Fruit fly (Drosophila melanogaster) whole organism, embryonic: ENCODE data around the gene nmo.

ENCODE experiments used
- Bgb ChIP-seq: fragments of 200-800 bp; sonication (Bioruptor generic); IDR thresholded peaks from 2 replicates; pipeline ENCODE4 v1.3.6; 2022; ENCODE audit warnings: missing biosample characterization, missing genetic modification characterization; ENCODE audit not compliant: partially characterized antibody
- CG11247 ChIP-seq: fragments of 200-800 bp; sonication (Bioruptor generic); IDR thresholded peaks from 2 replicates; pipeline ENCODE4 v1.3.6; 2022; ENCODE audit warnings: missing biosample characterization, missing genetic modification characterization
- CG11695 ChIP-seq: fragments of 200-800 bp; sonication (Bioruptor generic); IDR thresholded peaks from 3 replicates; pipeline ENCODE4 v1.3.6; 2022; ENCODE audit warnings: missing biosample characterization, missing genetic modification characterization
- CG13287 ChIP-seq: fragments of 200-800 bp; sonication (Bioruptor generic); IDR thresholded peaks from 2 replicates; pipeline ENCODE4 v1.3.6; 2022; ENCODE audit warnings: missing biosample characterization, missing genetic modification characterization; ENCODE audit not compliant: partially characterized antibody
- CG15073 ChIP-seq: fragments of 200-800 bp; sonication (Bioruptor generic); optimal IDR thresholded peaks from 2 replicates; lab custom pipeline; 2016; ENCODE audit warnings: missing biosample characterization, missing genetic modification characterization
- CG2116 ChIP-seq: fragments of 200-800 bp; sonication (Bioruptor generic); optimal IDR thresholded peaks from 3 replicates; lab custom pipeline; 2018; ENCODE audit warnings: missing biosample characterization, mild to moderate bottlenecking, missing genetic modification characterization
- CG2199 ChIP-seq: fragments of 200-800 bp; sonication (Bioruptor generic); IDR thresholded peaks from 3 replicates; pipeline ENCODE4 v1.3.6; 2022; ENCODE audit warnings: missing biosample characterization, missing genetic modification characterization
- CG2875 ChIP-seq: fragments of 200-800 bp; sonication (Bioruptor generic); optimal IDR thresholded peaks from 2 replicates; lab custom pipeline; 2017; ENCODE audit warnings: missing biosample characterization, mild to moderate bottlenecking, missing genetic modification characterization, missing genetic modification reagents
- CG34224 ChIP-seq: fragments of 200-800 bp; sonication (Bioruptor generic); IDR thresholded peaks from 3 replicates; pipeline ENCODE4 v1.3.6; 2022; ENCODE audit warnings: missing biosample characterization, missing genetic modification characterization; ENCODE audit not compliant: partially characterized antibody
- CG3838 ChIP-seq: fragments of 200-800 bp; sonication (Bioruptor generic); optimal IDR thresholded peaks from 3 replicates; lab custom pipeline; 2016; ENCODE audit warnings: missing biosample characterization, missing genetic modification characterization
- CG3995 ChIP-seq: fragments of 200-800 bp; sonication (Bioruptor generic); optimal IDR thresholded peaks from 3 replicates; lab custom pipeline; 2016; ENCODE audit warnings: missing biosample characterization, missing genetic modification characterization
- CG6254 ChIP-seq: fragments of 200-800 bp; sonication (Bioruptor generic); optimal IDR thresholded peaks from 3 replicates; lab custom pipeline; 2017; ENCODE audit warnings: mild to moderate bottlenecking, missing biosample characterization, missing genetic modification reagents, missing genetic modification characterization
- CG6689 ChIP-seq: fragments of 200-800 bp; sonication (Bioruptor generic); IDR thresholded peaks from 2 replicates; pipeline ENCODE4 v1.3.6; 2022; ENCODE audit warnings: missing biosample characterization, missing genetic modification characterization
- CG7372 ChIP-seq: fragments of 200-800 bp; sonication (Bioruptor generic); IDR thresholded peaks from 2 replicates; pipeline ENCODE4 v1.3.6; 2022; ENCODE audit warnings: missing biosample characterization, missing genetic modification characterization
- CG8290 ChIP-seq, 3 experiments: fragments of 200-800 bp; sonication (Bioruptor generic); optimal IDR thresholded peaks; 2 replicates each; lab custom pipeline; 2016 to 2019; ENCODE audit warnings: missing biosample characterization in 3 of 3, missing genetic modification characterization in 3 of 3, mild to moderate bottlenecking in 2 of 3, moderate library complexity in 1 of 3
- CTCF ChIP-seq: fragments of 200-800 bp; sonication (Bioruptor generic); optimal IDR thresholded peaks from 2 replicates; lab custom pipeline; 2017; ENCODE audit warnings: missing biosample characterization, mild to moderate bottlenecking, missing genetic modification characterization, moderate library complexity
- CoRest ChIP-seq: fragments of 200-800 bp; sonication (Bioruptor generic); optimal IDR thresholded peaks from 3 replicates; lab custom pipeline; 2018; ENCODE audit warnings: missing biosample characterization, mild to moderate bottlenecking, missing genetic modification characterization, moderate library complexity
- Doc3 ChIP-seq: fragments of 200-800 bp; sonication (Bioruptor generic); IDR thresholded peaks from 3 replicates; pipeline ENCODE4 v1.3.6; 2022; ENCODE audit warnings: missing biosample characterization, missing genetic modification characterization; ENCODE audit not compliant: partially characterized antibody
- Dp ChIP-seq: fragments of 200-800 bp; sonication (Bioruptor generic); optimal IDR thresholded peaks from 2 replicates; lab custom pipeline; 2018; ENCODE audit warnings: missing biosample characterization, mild to moderate bottlenecking, missing genetic modification characterization, moderate library complexity
- E2f2 ChIP-seq: fragments of 200-800 bp; sonication (Bioruptor generic); IDR thresholded peaks from 2 replicates; pipeline ENCODE4 v1.3.6; 2022; ENCODE audit warnings: missing biosample characterization, missing genetic modification characterization
- Ets65A ChIP-seq: fragments of 200-800 bp; sonication (Bioruptor generic); peaks from one replicate; lab custom pipeline; 2016; ENCODE audit warnings: missing biosample characterization, missing genetic modification characterization
- Hr78 ChIP-seq, 2 experiments: fragments of 200-800 bp in 1 of 2; fragments of >200 bp in 1 of 2; sonication (Bioruptor generic) in 1 of 2; optimal IDR thresholded peaks; 2 replicates each; lab custom pipeline; 2017 to 2019; ENCODE audit warnings: missing biosample characterization in 2 of 2, missing genetic modification characterization in 2 of 2, mild to moderate bottlenecking in 1 of 2, moderate library complexity in 1 of 2
- Kr ChIP-seq: fragments of 200-800 bp; sonication (Bioruptor generic); optimal IDR thresholded peaks from 2 replicates; lab custom pipeline; 2017; ENCODE audit warnings: missing biosample characterization, mild to moderate bottlenecking, missing genetic modification characterization
- Med ChIP-seq: fragments of 200-800 bp; sonication (Bioruptor generic); peaks from one replicate; lab custom pipeline; 2016; ENCODE audit warnings: missing biosample characterization, missing genetic modification characterization, mild to moderate bottlenecking, inconsistent platforms, moderate library complexity
- Oli ChIP-seq: fragments of 200-800 bp; sonication (Bioruptor generic); optimal IDR thresholded peaks from 2 replicates; lab custom pipeline; 2018; ENCODE audit warnings: missing biosample characterization, mild to moderate bottlenecking, missing genetic modification characterization, moderate library complexity
- Opbp ChIP-seq: fragments of 200-800 bp; sonication (Bioruptor generic); IDR thresholded peaks from 3 replicates; pipeline ENCODE4 v1.3.6; 2022; ENCODE audit warnings: missing biosample characterization, missing genetic modification characterization; ENCODE audit not compliant: partially characterized antibody
- Rfx ChIP-seq: fragments of 200-800 bp; sonication (Bioruptor generic); IDR thresholded peaks from 2 replicates; pipeline ENCODE4 v1.3.6; 2022; ENCODE audit warnings: missing biosample characterization, missing genetic modification characterization
- amos ChIP-seq: fragments of 200-800 bp; sonication (Bioruptor generic); IDR thresholded peaks from 2 replicates; pipeline ENCODE4 v1.3.6; 2022; ENCODE audit warnings: missing biosample characterization, missing genetic modification characterization; ENCODE audit not compliant: partially characterized antibody
- ara ChIP-seq: fragments of 200-800 bp; sonication (Bioruptor generic); IDR thresholded peaks from 2 replicates; pipeline ENCODE4 v1.3.6; 2022; ENCODE audit warnings: missing biosample characterization, missing genetic modification characterization
- ci ChIP-seq: fragments of 200-800 bp; sonication (Bioruptor generic); IDR thresholded peaks from 3 replicates; pipeline ENCODE4 v1.3.6; 2022; ENCODE audit warnings: missing biosample characterization, missing genetic modification characterization
- corto ChIP-seq: fragments of 200-800 bp; sonication (Bioruptor generic); optimal IDR thresholded peaks from 2 replicates; lab custom pipeline; 2016; ENCODE audit warnings: missing biosample characterization, mild to moderate bottlenecking, missing genetic modification characterization, moderate library complexity
- crol ChIP-seq: fragments of 200-800 bp; sonication (Bioruptor generic); IDR thresholded peaks from 2 replicates; pipeline ENCODE4 v1.3.6; 2022; ENCODE audit warnings: missing biosample characterization, missing genetic modification characterization
- eve ChIP-seq, 2 experiments: fragments of >200 bp; optimal IDR thresholded peaks; 2 replicates each; lab custom pipeline; 2017; ENCODE audit warnings: missing biosample characterization in 2 of 2, missing genetic modification characterization in 2 of 2
- ftz-f1 ChIP-seq: fragments of 200-800 bp; sonication (Bioruptor generic); optimal IDR thresholded peaks from 2 replicates; lab custom pipeline; 2016; ENCODE audit warnings: missing biosample characterization, missing genetic modification characterization
- ham ChIP-seq: fragments of 200-800 bp; sonication (Bioruptor generic); IDR thresholded peaks from 2 replicates; pipeline ENCODE4 v1.3.6; 2022; ENCODE audit warnings: missing biosample characterization, missing genetic modification characterization
- knrl ChIP-seq: fragments of 200-800 bp; sonication (Bioruptor generic); IDR thresholded peaks from 3 replicates; pipeline ENCODE4 v1.3.6; 2022; ENCODE audit warnings: missing biosample characterization, missing genetic modification characterization; ENCODE audit not compliant: partially characterized antibody
- lbe ChIP-seq: fragments of 200-800 bp; sonication (Bioruptor generic); optimal IDR thresholded peaks from 2 replicates; lab custom pipeline; 2016; ENCODE audit warnings: missing biosample characterization, mild to moderate bottlenecking, missing genetic modification characterization
- sens ChIP-seq: fragments of 200-800 bp; sonication (Bioruptor generic); peaks from one replicate; lab custom pipeline; 2016; ENCODE audit warnings: missing biosample characterization, missing genetic modification characterization
- sna ChIP-seq: fragments of 200-800 bp; sonication (Bioruptor generic); IDR thresholded peaks from 2 replicates; pipeline ENCODE4 v1.3.6; 2022; ENCODE audit warnings: missing biosample characterization, missing genetic modification characterization; ENCODE audit not compliant: partially characterized antibody
- so ChIP-seq: fragments of 200-800 bp; sonication (Bioruptor generic); IDR thresholded peaks from 3 replicates; pipeline ENCODE4 v1.3.6; 2022; ENCODE audit warnings: missing biosample characterization, missing genetic modification characterization
- stwl ChIP-seq: fragments of 200-800 bp; sonication (Bioruptor generic); optimal IDR thresholded peaks from 3 replicates; lab custom pipeline; 2018; ENCODE audit warnings: missing biosample characterization, mild to moderate bottlenecking, missing genetic modification characterization, moderate library complexity
- tup ChIP-seq: fragments of 200-800 bp; sonication (Bioruptor generic); optimal IDR thresholded peaks from 2 replicates; lab custom pipeline; 2016; ENCODE audit warnings: missing biosample characterization, mild to moderate bottlenecking, missing genetic modification characterization, moderate library complexity
- unpg ChIP-seq: fragments of 200-800 bp; sonication (Bioruptor generic); optimal IDR thresholded peaks from 3 replicates; lab custom pipeline; 2018; ENCODE audit warnings: missing biosample characterization, mild to moderate bottlenecking, missing genetic modification characterization, moderate library complexity
- zfh1 ChIP-seq: fragments of 200-800 bp; sonication (Bioruptor generic); IDR thresholded peaks from 3 replicates; pipeline ENCODE4 v1.3.6; 2022; ENCODE audit warnings: missing biosample characterization, missing genetic modification characterization

The nmo gene

DNA sequence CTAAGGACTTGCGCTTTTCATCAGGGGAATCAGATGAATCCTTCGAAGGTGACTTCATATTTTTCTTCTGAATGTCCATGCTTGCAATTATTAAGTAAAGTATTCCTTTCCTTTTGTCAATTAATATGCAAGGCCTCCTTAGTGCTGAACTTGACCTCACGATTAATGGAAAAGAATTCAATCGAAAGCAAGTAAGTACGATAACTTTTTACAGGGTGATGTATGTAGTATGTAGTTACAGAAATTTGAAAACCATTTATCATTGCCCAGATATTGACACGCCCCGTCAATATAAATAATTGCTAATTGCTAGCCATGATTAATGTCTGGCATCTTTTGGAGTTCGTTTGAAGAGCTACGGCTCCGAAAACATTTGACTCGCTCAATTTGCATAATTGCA, 91.0 kb downstream of the nmo start, which contains the start of gene CG42591:
CG42591 (minus strand) TSS at position 101 of the 400 bp plus-strand sequence.
- TF ChIP-seq CG6254 = peak; percentile 37
- TF ChIP-seq unpg (GFP tag; lab: Kevin White, UChicago) = no peak
- no peak for TF ChIP-seq CG2116 (GFP tag; lab: Kevin White, UChicago)
- no peak for TF ChIP-seq Doc3 (GFP tag; lab: Robert Waterston, UW)
- TF ChIP-seq lbe (GFP tag; lab: Kevin White, UChicago) = no peak
- TF ChIP-seq CG15073 (GFP tag; lab: Kevin White, UChicago) = no peak

DNA sequence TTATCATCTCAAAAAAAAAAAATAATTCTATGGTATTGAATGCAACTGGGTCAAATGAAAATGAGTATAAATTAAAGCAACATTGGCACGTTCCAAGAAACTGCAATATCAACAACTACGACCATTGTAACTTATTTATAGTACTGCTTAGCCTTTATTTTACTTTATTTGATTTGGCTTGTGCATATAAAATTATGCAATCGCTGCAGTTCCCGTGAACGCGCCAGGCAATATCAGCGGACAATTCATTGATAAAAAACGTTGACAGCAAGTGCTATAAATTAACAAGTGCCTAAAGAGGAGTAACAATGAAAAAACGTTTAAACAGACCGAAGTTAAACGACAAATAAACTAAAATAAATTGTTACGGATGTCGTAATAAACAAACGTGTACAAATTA, 92.3 kb downstream of the nmo start:
- peak in 1 of 2 experiments; percentile 18 for TF ChIP-seq eve (GFP tag; optimal IDR thresholded peaks at IDR 0.05; lab: Kevin White, UChicago)
- no peak for TF ChIP-seq Oli (tag; lab: Kevin White, UChicago)
- TF ChIP-seq, all 482 proteins: peak for 1

DNA sequence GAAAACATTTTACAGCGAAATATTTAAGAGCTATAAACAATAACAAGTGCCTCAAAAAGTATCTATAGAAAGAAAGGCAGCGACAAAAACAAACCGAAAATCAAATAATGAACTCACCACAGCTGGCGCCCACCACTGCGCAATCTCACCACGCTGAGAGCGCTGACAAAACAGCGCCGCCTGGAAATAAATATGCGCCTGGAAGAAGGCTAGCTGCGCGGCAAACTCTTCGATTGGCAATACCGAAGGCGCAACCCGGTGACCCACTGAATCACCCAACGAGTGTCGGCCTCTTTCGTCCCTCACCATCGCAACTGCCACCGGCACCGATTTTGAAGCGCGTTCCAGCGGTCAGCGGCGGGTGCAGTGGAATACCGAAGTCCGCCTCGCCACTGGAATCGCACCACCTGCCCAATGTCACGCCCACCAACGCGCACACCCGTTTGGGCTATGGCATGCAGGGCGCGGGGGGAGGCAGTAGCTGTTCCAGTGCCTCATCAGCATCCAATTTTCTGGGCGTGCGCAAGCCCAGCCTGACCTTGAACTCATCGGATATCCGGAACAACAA, 92.9 kb downstream of the nmo start:
- TF ChIP-seq CG11695 (GFP tag; lab: Robert Waterston, UW) = peak; percentile 37; the same call in 1 of the 3 replicates
- TF ChIP-seq ara (GFP tag; lab: Robert Waterston, UW) = 0 out of 2 replicates have a peak, but pooled peaks have one; percentile 23
- TF ChIP-seq E2f2 (GFP tag; lab: Robert Waterston, UW) = peak; percentile 85
- TF ChIP-seq zfh1 (GFP tag; lab: Robert Waterston, UW) = no peak
- TF ChIP-seq Opbp (GFP tag; lab: Robert Waterston, UW) = 0 out of 3 replicates have a peak, but pooled peaks have one; percentile 44
- TF ChIP-seq stwl (tag; lab: Kevin White, UChicago) = peak; percentile 9
- TF ChIP-seq so (GFP tag; lab: Robert Waterston, UW) = no peak
- peak in 1 of 2 experiments; percentile 81 for TF ChIP-seq Hr78 (GFP tag; optimal IDR thresholded peaks at IDR 0.05; lab: Kevin White, UChicago)
- TF ChIP-seq CG3995 (GFP tag; lab: Kevin White, UChicago) = peak; percentile 2
- peak; percentile 83 for TF ChIP-seq CTCF (GFP tag; lab: Kevin White, UChicago)
- TF ChIP-seq Rfx (GFP tag; lab: Robert Waterston, UW) = 0 out of 2 replicates have a peak, but pooled peaks have one; percentile 18
- 0 out of 2 replicates have a peak, but pooled peaks have one; percentile 14 for TF ChIP-seq Bgb (GFP tag; lab: Robert Waterston, UW)
- 0 out of 3 replicates have a peak, but pooled peaks have one; percentile 22 for TF ChIP-seq ci (GFP tag; lab: Robert Waterston, UW)
- TF ChIP-seq Ets65A (GFP tag; lab: Kevin White, UChicago) = peak; percentile 88
- peak; percentile 27 for TF ChIP-seq ftz-f1 (GFP tag; lab: Kevin White, UChicago)
- no peak for TF ChIP-seq CG7372 (GFP tag; lab: Robert Waterston, UW)
- peak; percentile 77 for TF ChIP-seq Dp (GFP tag; lab: Kevin White, UChicago)
- peak; percentile 70 for TF ChIP-seq Med (GFP tag; lab: Kevin White, UChicago)
- TF ChIP-seq Kr (GFP tag; lab: Kevin White, UChicago) = no peak
- TF ChIP-seq CG2199 = peak; percentile 39; the same call in 1 of the 3 replicates
- no peak for TF ChIP-seq ham (GFP tag; lab: Robert Waterston, UW)
- 0 out of 2 replicates have a peak, but pooled peaks have one; percentile 40 for TF ChIP-seq sna (GFP tag; lab: Robert Waterston, UW)
- TF ChIP-seq CG2875 = no peak
- TF ChIP-seq tup (GFP tag; lab: Kevin White, UChicago) = no peak
- peak; percentile 41 for TF ChIP-seq sens (GFP tag; lab: Kevin White, UChicago)
- peak; percentile 75 for TF ChIP-seq crol (GFP tag; lab: Robert Waterston, UW)
- peak; percentile 22; the same call in 1 of the 3 replicates for TF ChIP-seq knrl (GFP tag; lab: Robert Waterston, UW)
- no peak for TF ChIP-seq corto (GFP tag; lab: Kevin White, UChicago)
- TF ChIP-seq CoRest (tag; lab: Kevin White, UChicago) = no peak
- peak; percentile 44 for TF ChIP-seq CG11247
- no peak for TF ChIP-seq CG3838
- TF ChIP-seq CG8290 (GFP tag; optimal IDR thresholded peaks at IDR 0.05; lab: Kevin White, UChicago) = no peak
- TF ChIP-seq CG8290 (tag; optimal IDR thresholded peaks at IDR 0.05; lab: Kevin White, UChicago) = peak in 1 of 2 experiments; percentile 7
- peak; percentile 17; the same call in 1 of the 3 replicates for TF ChIP-seq CG34224
- TF ChIP-seq amos (GFP tag; lab: Robert Waterston, UW) = no peak; the same call in 1 of the 2 replicates
- TF ChIP-seq CG13287 (GFP tag; lab: Robert Waterston, UW) = peak; percentile 23; the same call in 1 of the 2 replicates
- no peak for TF ChIP-seq CG6689 (GFP tag; lab: Robert Waterston, UW)
